Fruit fly (Drosophila melanogaster): ENCODE data around the gene Bgb.

DNA sequence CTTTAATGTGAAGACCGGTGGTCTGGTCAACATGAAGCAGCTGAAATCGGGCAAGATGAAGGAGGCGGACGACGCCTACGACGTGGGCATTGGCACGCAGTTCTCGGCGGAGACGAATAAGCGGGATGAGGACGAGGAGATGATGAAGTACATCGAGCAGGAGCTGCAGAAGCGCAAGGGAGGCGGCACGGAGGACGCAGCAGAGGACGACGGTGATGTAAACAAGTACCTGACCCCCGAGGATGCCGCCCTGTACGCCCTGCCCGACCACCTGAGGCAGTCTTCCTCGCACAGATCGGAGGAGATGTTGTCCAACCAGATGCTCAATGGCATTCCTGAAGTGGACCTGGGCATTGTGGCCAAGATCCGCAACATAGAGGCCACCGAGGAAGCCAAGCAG is 26.0 kb downstream of the Bgb start:
- TF ChIP-seq CG15336 (GFP tag; IDR thresholded peaks at IDR 0.05) = no peak
- no peak for TF ChIP-seq Lpt (GFP tag; optimal IDR thresholded peaks at IDR 0.05)

Measured in whole organism, prepupa.